Fruit fly (Drosophila melanogaster) ovary, adult (tissue): ENCODE measurements around the gene Tengl2.
A peak's percentile ranks its signal among the peaks of the same experiment; 100 is the strongest.

Source experiments
- CG17801 ChIP-seq: fragments of 200-800 bp; optimal IDR thresholded peaks from 2 replicates; lab custom pipeline; 2019; ENCODE audit warnings: missing biosample characterization, mild to moderate bottlenecking, missing genetic modification characterization, moderate library complexity; ENCODE audit not compliant: partially characterized antibody

Tengl2 gene

dm6 chr2L:2236722-2237121 lies 2.5 kb downstream of the Tengl2 start, which contains the start of gene Sec24CD:
Gene Sec24CD (minus strand): TSS chr2L:2236844.
- TF ChIP-seq CG17801 (GFP tag; lab: Kevin White, UChicago): peak; percentile 77

- no peak for TF ChIP-seq CG17801 (GFP tag; lab: Kevin White, UChicago)
These were observed 10.9 kb downstream of the Tengl2 start for dm6 chr2L:2228179-2228849.

dm6 chr2L:2227316-2227715 lies 11.9 kb downstream of the Tengl2 start:
- peak; percentile 35 for TF ChIP-seq CG17801 (GFP tag; lab: Kevin White, UChicago)

dm6 chr2L:2226259-2227121 lies 12.7 kb downstream of the Tengl2 start, which contains the start of the genes CG15387 and sau:
Gene CG15387 (minus strand): TSS chr2L:2226294.
Gene sau (plus strand): TSS chr2L:2226342.
- peak; percentile 86 for TF ChIP-seq CG17801 (GFP tag; lab: Kevin White, UChicago)

- no peak for TF ChIP-seq CG17801 (GFP tag; lab: Kevin White, UChicago)
These were observed 16.8 kb downstream of the Tengl2 start for dm6 chr2L:2222377-2222776.

- peak; percentile 99 for TF ChIP-seq CG17801 (GFP tag; lab: Kevin White, UChicago)
These were observed 17.5 kb downstream of the Tengl2 start for dm6 chr2L:2221649-2222150.

- TF ChIP-seq CG17801 (GFP tag; lab: Kevin White, UChicago): no peak
These were observed 18.4 kb downstream of the Tengl2 start, which contains the start of gene papi for dm6 chr2L:2220573-2221332. Gene papi (plus strand): TSS chr2L:2220748.

- TF ChIP-seq CG17801 (GFP tag; lab: Kevin White, UChicago): peak; percentile 60
These were observed 22.0 kb downstream of the Tengl2 start, which contains the start of the genes CG15386, CG42371 and mio for dm6 chr2L:2217067-2217684. Gene CG15386 (minus strand): TSS chr2L:2217246. Gene CG42371 (minus strand): TSS chr2L:2217246. Gene mio (plus strand): TSS chr2L:2217290.

- TF ChIP-seq CG17801 (GFP tag; lab: Kevin White, UChicago): no peak
These were observed 23.1 kb downstream of the Tengl2 start, which contains the start of gene daed for dm6 chr2L:2216065-2216464. Gene daed (minus strand): TSS chr2L:2216311.

dm6 chr2L:2214004-2214403 lies 25.2 kb downstream of the Tengl2 start, which contains the start of the genes Uch and CG34174:
Gene Uch (minus strand): TSS chr2L:2214211.
Gene CG34174 (plus strand): TSS chr2L:2214266.
- peak; percentile 43 for TF ChIP-seq CG17801 (GFP tag; lab: Kevin White, UChicago)

- no peak for TF ChIP-seq CG17801 (GFP tag; lab: Kevin White, UChicago)
These were observed 26.7 kb downstream of the Tengl2 start, which contains the start of gene CG15385 for dm6 chr2L:2212478-2212877. Gene CG15385 (minus strand): TSS chr2L:2212571.

- no peak for TF ChIP-seq CG17801 (GFP tag; lab: Kevin White, UChicago)
These were observed 30.2 kb downstream of the Tengl2 start, which contains the start of gene CG33124 for dm6 chr2L:2209002-2209401. Gene CG33124 (minus strand): TSS chr2L:2209102.

- TF ChIP-seq CG17801 (GFP tag; lab: Kevin White, UChicago): no peak
These were observed 33.1 kb downstream of the Tengl2 start, which contains the start of gene CG31668 for dm6 chr2L:2206066-2206465. Gene CG31668 (minus strand): TSS chr2L:2206166.
